Worm (Caenorhabditis elegans) whole organism, L3 larva: ENCODE results near the gene nhr-175.

Experiments used
- ZK546.5 ChIP-seq: sonication (generic microtip); optimal IDR thresholded peaks from 2 replicates; lab custom pipeline; 2017; ENCODE audit warnings: missing biosample characterization, missing genetic modification characterization
- ceh-28 ChIP-seq: fragments of 150-350 bp; optimal IDR thresholded peaks from 2 replicates; lab custom pipeline; 2014; ENCODE audit warnings: missing biosample characterization, missing genetic modification reagents, missing genetic modification characterization
- ceh-9 ChIP-seq: sonication (generic microtip); optimal IDR thresholded peaks from 2 replicates; lab custom pipeline; 2018; ENCODE audit warnings: missing biosample characterization, missing genetic modification characterization
- egl-27 ChIP-seq: sonication (generic microtip); optimal IDR thresholded peaks from 4 replicates; lab custom pipeline; 2017; ENCODE audit warnings: missing biosample characterization, missing genetic modification reagents, missing genetic modification characterization
- elt-2 ChIP-seq: sonication (generic microtip); optimal IDR thresholded peaks from 2 replicates; lab custom pipeline; 2016; ENCODE audit warnings: missing genetic modification reagents, mild to moderate bottlenecking, missing genetic modification characterization, missing compliant biosample characterization
- elt-3 ChIP-seq, 3 experiments: fragments of 150-350 bp in 1 of 3; sonication (generic microtip) in 2 of 3; optimal IDR thresholded peaks; 2 replicates in 2 of 3; 4 replicates in 1 of 3; lab custom pipeline; 2014 to 2017; ENCODE audit warnings: missing biosample characterization in 3 of 3, missing genetic modification characterization in 3 of 3
- eor-1 ChIP-seq, 2 experiments: fragments of 150-350 bp; optimal IDR thresholded peaks; 2 replicates each; lab custom pipeline; 2014 to 2018; ENCODE audit warnings: missing biosample characterization in 2 of 2, missing genetic modification characterization in 2 of 2
- fkh-10 ChIP-seq: sonication (generic microtip); optimal IDR thresholded peaks from 2 replicates; lab custom pipeline; 2017; ENCODE audit warnings: missing biosample characterization, missing genetic modification reagents, missing genetic modification characterization
- hmg-11 ChIP-seq: sonication (generic microtip); optimal IDR thresholded peaks from 2 replicates; lab custom pipeline; 2016; ENCODE audit warnings: missing genetic modification characterization, missing compliant biosample characterization
- jun-1 ChIP-seq: fragments of 150-350 bp; optimal IDR thresholded peaks from 2 replicates; lab custom pipeline; 2014; ENCODE audit warnings: missing biosample characterization, missing genetic modification reagents, missing genetic modification characterization
- lin-15B ChIP-seq: fragments of 150-350 bp; optimal IDR thresholded peaks from 2 replicates; lab custom pipeline; 2014; ENCODE audit warnings: missing biosample characterization, missing genetic modification characterization
- lsy-12 ChIP-seq: sonication (generic microtip); optimal IDR thresholded peaks from 2 replicates; lab custom pipeline; 2016; ENCODE audit warnings: mild to moderate bottlenecking, missing genetic modification characterization, missing compliant biosample characterization
- mml-1 ChIP-seq: fragments of 150-350 bp; sonication (generic microtip); optimal IDR thresholded peaks from 3 replicates; lab custom pipeline; 2014; ENCODE audit warnings: missing biosample characterization, missing genetic modification characterization
- nfya-1 ChIP-seq: sonication (generic microtip); optimal IDR thresholded peaks from 2 replicates; lab custom pipeline; 2017; ENCODE audit warnings: missing genetic modification characterization, mild to moderate bottlenecking, missing compliant biosample characterization, antibody characterized with exemption, moderate library complexity; ENCODE audit not compliant: insufficient read depth
- nhr-11 ChIP-seq: fragments of 150-350 bp; optimal IDR thresholded peaks from 2 replicates; lab custom pipeline; 2014; ENCODE audit warnings: missing biosample characterization, missing genetic modification characterization
- nhr-23 ChIP-seq: fragments of 150-350 bp; optimal IDR thresholded peaks from 2 replicates; lab custom pipeline; 2014; ENCODE audit warnings: missing biosample characterization, missing genetic modification reagents, missing genetic modification characterization
- nhr-25 ChIP-seq: sonication (generic microtip); optimal IDR thresholded peaks from 2 replicates; lab custom pipeline; 2017; ENCODE audit warnings: missing biosample characterization, missing genetic modification characterization
- nhr-43 ChIP-seq: sonication (generic microtip); optimal IDR thresholded peaks from 2 replicates; lab custom pipeline; 2016; ENCODE audit warnings: mild to moderate bottlenecking, missing genetic modification characterization, missing compliant biosample characterization; ENCODE audit not compliant: poor library complexity, severe bottlenecking
- nhr-77 ChIP-seq: fragments of 150-350 bp; optimal IDR thresholded peaks from 2 replicates; lab custom pipeline; 2014; ENCODE audit warnings: missing biosample characterization, missing genetic modification characterization
- pqm-1 ChIP-seq: fragments of 150-350 bp; optimal IDR thresholded peaks from 2 replicates; lab custom pipeline; 2017; ENCODE audit warnings: missing biosample characterization, missing genetic modification characterization, inconsistent platforms
- sea-2 ChIP-seq: fragments of 150-350 bp; sonication (generic microtip); optimal IDR thresholded peaks from 4 replicates; lab custom pipeline; 2014; ENCODE audit warnings: missing biosample characterization, missing genetic modification reagents, missing genetic modification characterization
- skn-1 ChIP-seq: fragments of 150-350 bp; optimal IDR thresholded peaks from 2 replicates; lab custom pipeline; 2014; ENCODE audit warnings: missing biosample characterization, missing genetic modification characterization
- unc-39 ChIP-seq: sonication (generic microtip); optimal IDR thresholded peaks from 4 replicates; lab custom pipeline; 2017; ENCODE audit warnings: missing biosample characterization, missing genetic modification characterization
- unc-62 ChIP-seq: fragments of 150-350 bp; sonication (generic microtip); optimal IDR thresholded peaks from 4 replicates; lab custom pipeline; 2014; ENCODE audit warnings: missing biosample characterization, missing genetic modification reagents, missing genetic modification characterization
- zag-1 ChIP-seq: fragments of 150-350 bp; optimal IDR thresholded peaks from 2 replicates; lab custom pipeline; 2014; ENCODE audit warnings: missing biosample characterization, missing genetic modification characterization
- ztf-11 ChIP-seq: fragments of 150-350 bp; optimal IDR thresholded peaks from 2 replicates; lab custom pipeline; 2014; ENCODE audit warnings: missing biosample characterization, missing genetic modification characterization

nhr-175 gene

ce11 chrV:13891489-13891888, 25.0 kb downstream of the nhr-175 start:
- TF ChIP-seq nhr-23 (tag; lab: Kevin White, UChicago): no peak
- TF ChIP-seq elt-2 (tag; lab: Kevin White, UChicago): peak; percentile 47
- TF ChIP-seq nhr-11 (tag; lab: Kevin White, UChicago): no peak
- no peak for TF ChIP-seq nfya-1 (tag; lab: Kevin White, UChicago)
- TF ChIP-seq ceh-28 (tag; lab: Kevin White, UChicago): no peak
- TF ChIP-seq unc-62 (GFP tag; lab: Kevin White, UChicago): no peak
- TF ChIP-seq pqm-1 (tag; lab: Kevin White, UChicago): peak; percentile 80
- TF ChIP-seq lsy-12 (tag; lab: Kevin White, UChicago): no peak
- TF ChIP-seq, all 47 proteins: peak for 2

- TF ChIP-seq nfya-1 (tag; lab: Kevin White, UChicago) (peak; percentile 18), nhr-25 (tag; lab: Kevin White, UChicago) (peak; percentile 48), elt-3 (tag; optimal IDR thresholded peaks at IDR 0.05; lab: Kevin White, UChicago) (peak; percentile 0 to 46 (median 14)), eor-1 (tag; optimal IDR thresholded peaks at IDR 0.05; lab: Kevin White, UChicago) (no peak), elt-2 (tag; lab: Kevin White, UChicago) (peak; percentile 92), pqm-1 (tag; lab: Kevin White, UChicago) (peak; percentile 18), jun-1 (peak; percentile 56), lin-15B (tag; lab: Kevin White, UChicago) (peak; percentile 54), nhr-23 (tag; lab: Kevin White, UChicago) (peak; percentile 53), ZK546.5 (tag; lab: Kevin White, UChicago) (no peak), nhr-43 (tag; lab: Kevin White, UChicago) (peak; percentile 71), mml-1 (tag; lab: Kevin White, UChicago) (no peak), hmg-11 (tag; lab: Kevin White, UChicago) (peak; percentile 3)
- TF ChIP-seq, all 47 proteins: peak for 10
These were observed 26.2 kb downstream of the nhr-175 start, which contains the start of gene sptl-3 for ce11 chrV:13892457-13893375. Gene sptl-3, plus strand, starts transcription at chrV:13893325.

ce11 chrV:13893583-13893982, 27.1 kb downstream of the nhr-175 start:
- TF ChIP-seq ZK546.5 (tag; lab: Kevin White, UChicago) (no peak), pqm-1 (tag; lab: Kevin White, UChicago) (peak; percentile 92), elt-2 (tag; lab: Kevin White, UChicago) (peak; percentile 93)

- TF ChIP-seq elt-2 (tag; lab: Kevin White, UChicago) (peak; percentile 59), zag-1 (tag; lab: Kevin White, UChicago) (no peak), pqm-1 (tag; lab: Kevin White, UChicago) (peak; percentile 51), elt-3 (tag; optimal IDR thresholded peaks at IDR 0.05; lab: Kevin White, UChicago) (no peak)
These were observed 31.9 kb downstream of the nhr-175 start, which contains the start of gene cyp-35C1 for ce11 chrV:13898356-13898755. Gene cyp-35C1, minus strand, starts transcription at chrV:13898487.

ce11 chrV:13899213-13899612, 32.7 kb downstream of the nhr-175 start, which contains the start of gene oac-3:
Gene oac-3, plus strand, starts transcription at chrV:13899513.
- TF ChIP-seq nhr-43 (tag; lab: Kevin White, UChicago): no peak
- no peak for TF ChIP-seq ceh-9 (tag; lab: Kevin White, UChicago)
- no peak for TF ChIP-seq elt-3 (tag; optimal IDR thresholded peaks at IDR 0.05; lab: Kevin White, UChicago)
- TF ChIP-seq skn-1 (tag; lab: Kevin White, UChicago): no peak
- TF ChIP-seq nhr-77 (tag; lab: Kevin White, UChicago): no peak
- no peak for TF ChIP-seq sea-2 (GFP tag; lab: Kevin White, UChicago)
- no peak for TF ChIP-seq nhr-23 (tag; lab: Kevin White, UChicago)
- TF ChIP-seq fkh-10 (GFP tag; lab: Kevin White, UChicago): no peak

- TF ChIP-seq ztf-11 (tag; lab: Kevin White, UChicago): no peak
- TF ChIP-seq nfya-1 (tag; lab: Kevin White, UChicago): no peak
- TF ChIP-seq eor-1 (tag; optimal IDR thresholded peaks at IDR 0.05; lab: Kevin White, UChicago): no peak
- no peak for TF ChIP-seq ceh-28 (tag; lab: Kevin White, UChicago)
- TF ChIP-seq ceh-9 (tag; lab: Kevin White, UChicago): no peak
- no peak for TF ChIP-seq egl-27 (tag; lab: Kevin White, UChicago)
- TF ChIP-seq sea-2 (GFP tag; lab: Kevin White, UChicago): no peak
- no peak for TF ChIP-seq unc-39 (tag; lab: Kevin White, UChicago)
These were observed 36.0 kb downstream of the nhr-175 start, which contains the start of gene C06B3.1 for ce11 chrV:13902495-13902894. Gene C06B3.1, plus strand, starts transcription at chrV:13902795.
